Fruit fly (Drosophila melanogaster): ENCODE results near the gene CG13856.

CG13856 gene

dm6 chr3R:22410537-22411360 is 8.3 kb downstream of the CG13856 start, which contains the start of the genes CG13850 and lqfR (continued):
- no peak for TF ChIP-seq fd102C (GFP tag; optimal IDR thresholded peaks at IDR 0.05)
- peak; percentile 79 for TF ChIP-seq maf-S (GFP tag; optimal IDR thresholded peaks at IDR 0.05)
- peak; percentile 63 for TF ChIP-seq CG13123 (GFP tag; optimal IDR thresholded peaks at IDR 0.05)
- TF ChIP-seq ac (GFP tag; optimal IDR thresholded peaks at IDR 0.05) = no peak
- no peak for TF ChIP-seq nom (GFP tag; optimal IDR thresholded peaks at IDR 0.05)
- TF ChIP-seq chinmo (GFP tag; IDR thresholded peaks at IDR 0.05; ENCODE audit: partially characterized antibody) = no peak
- peak; percentile 81 for TF ChIP-seq CG10654 (GFP tag; optimal IDR thresholded peaks at IDR 0.05)
- peak; percentile 40 for TF ChIP-seq CG12299 (tag; optimal IDR thresholded peaks at IDR 0.05)
- TF ChIP-seq ranshi (GFP tag; IDR thresholded peaks at IDR 0.05) = no peak; the same call in 1 of the 2 replicates
- TF ChIP-seq Hand (GFP tag; optimal IDR thresholded peaks at IDR 0.05) = peak; percentile 6
- no peak for TF ChIP-seq kah (GFP tag; optimal IDR thresholded peaks at IDR 0.05)
- TF ChIP-seq Dll (GFP tag; IDR thresholded peaks at IDR 0.05; ENCODE audit: partially characterized antibody) = no peak
- peak; percentile 80 for TF ChIP-seq CG10209 (GFP tag; optimal IDR thresholded peaks at IDR 0.05)
- TF ChIP-seq CG12155 (GFP tag; optimal IDR thresholded peaks at IDR 0.05) = peak; percentile 77
- TF ChIP-seq Dad (GFP tag; optimal IDR thresholded peaks at IDR 0.05) = peak; percentile 72
- no peak for TF ChIP-seq unc-4 (GFP tag; IDR thresholded peaks at IDR 0.05; ENCODE audit: partially characterized antibody)
- TF ChIP-seq Hr51 (GFP tag; optimal IDR thresholded peaks at IDR 0.05) = peak in 1 of 2 experiments; percentile 80
- TF ChIP-seq zfh2 (GFP tag; optimal IDR thresholded peaks at IDR 0.05) = peak; percentile 92
- TF ChIP-seq br (optimal IDR thresholded peaks at IDR 0.05) = no peak
- peak; percentile 80 for TF ChIP-seq Hsf (GFP tag; optimal IDR thresholded peaks at IDR 0.05)
- TF ChIP-seq chif (GFP tag; optimal IDR thresholded peaks at IDR 0.05) = peak; percentile 44 to 73
- peak; percentile 54 for TF ChIP-seq CG17829 (tag; optimal IDR thresholded peaks at IDR 0.05)
- peak; percentile 39 for TF ChIP-seq eyg (GFP tag; optimal IDR thresholded peaks at IDR 0.05)
- TF ChIP-seq ewg (GFP tag; optimal IDR thresholded peaks at IDR 0.05) = peak; percentile 65
- TF ChIP-seq CG8359 (GFP tag; optimal IDR thresholded peaks at IDR 0.05; ENCODE audit: borderline replicate concordance) = peak; percentile 34
- no peak for TF ChIP-seq crol (GFP tag; IDR thresholded peaks at IDR 0.05)
- TF ChIP-seq hbn (GFP tag; IDR thresholded peaks at IDR 0.05; ENCODE audit: partially characterized antibody) = no peak
- TF ChIP-seq wek (GFP tag; optimal IDR thresholded peaks at IDR 0.05) = no peak
- TF ChIP-seq sd (tag; optimal IDR thresholded peaks at IDR 0.05) = peak; percentile 45
- peak; percentile 60 for TF ChIP-seq CG12744 (GFP tag; optimal IDR thresholded peaks at IDR 0.05)
- peak; percentile 47 for TF ChIP-seq CG33213 (GFP tag; optimal IDR thresholded peaks at IDR 0.05)
- peak; percentile 69 for TF ChIP-seq CG13424 (tag; optimal IDR thresholded peaks at IDR 0.05)
- TF ChIP-seq Sox102F (GFP tag; optimal IDR thresholded peaks at IDR 0.05) = no peak
- TF ChIP-seq CG30020 (tag; optimal IDR thresholded peaks at IDR 0.05) = peak; percentile 11
- TF ChIP-seq Fer3 (tag; optimal IDR thresholded peaks at IDR 0.05) = peak; percentile 64
- TF ChIP-seq CG8290 (GFP tag; optimal IDR thresholded peaks at IDR 0.05) = peak; percentile 81
- peak in 1 of 2 experiments; percentile 69 for TF ChIP-seq CG8290 (tag; optimal IDR thresholded peaks at IDR 0.05)
- TF ChIP-seq CG32532 (GFP tag; IDR thresholded peaks at IDR 0.05) = peak; percentile 41; the same call in 1 of the 2 replicates
- TF ChIP-seq dimm (GFP tag; IDR thresholded peaks at IDR 0.05) = no peak
- peak; percentile 69 for TF ChIP-seq Antp (GFP tag; optimal IDR thresholded peaks at IDR 0.05)
- TF ChIP-seq CkIIα-i1 (GFP tag; IDR thresholded peaks at IDR 0.05) = no peak
- TF ChIP-seq exex (tag; optimal IDR thresholded peaks at IDR 0.05) = no peak
- peak; percentile 79 for TF ChIP-seq CG3847 (GFP tag; IDR thresholded peaks at IDR 0.05)
- no peak for TF ChIP-seq Hr78 (GFP tag; optimal IDR thresholded peaks at IDR 0.05)
- no peak for TF ChIP-seq ham (GFP tag; IDR thresholded peaks at IDR 0.05)
- TF ChIP-seq row (GFP tag; IDR thresholded peaks at IDR 0.05) = peak; percentile 90
- TF ChIP-seq Opbp (GFP tag; IDR thresholded peaks at IDR 0.05; ENCODE audit: partially characterized antibody) = no peak
- TF ChIP-seq CG1529 (GFP tag; optimal IDR thresholded peaks at IDR 0.05) = peak; percentile 44
